Worm (Caenorhabditis elegans) whole organism, late embryonic: ENCODE data around the gene M02H5.8.

Experiments used
- K02D7.2 ChIP-seq: sonication (generic microtip); optimal IDR thresholded peaks from 2 replicates; lab custom pipeline; 2017; ENCODE audit warnings: mild to moderate bottlenecking, missing genetic modification characterization, missing compliant biosample characterization
- K09A11.1 ChIP-seq: sonication (generic microtip); optimal IDR thresholded peaks from 2 replicates; lab custom pipeline; 2017; ENCODE audit warnings: antibody characterized with exemption, mild to moderate bottlenecking, missing genetic modification characterization, missing compliant biosample characterization; ENCODE audit not compliant: insufficient read depth
- ahr-1 ChIP-seq: sonication (generic microtip); optimal IDR thresholded peaks from 2 replicates; lab custom pipeline; 2016; ENCODE audit warnings: missing genetic modification characterization, missing compliant biosample characterization
- ama-1 ChIP-seq: fragments of 150-350 bp; optimal IDR thresholded peaks from 2 replicates; lab custom pipeline; 2014
- ceh-19 ChIP-seq: fragments of 200-800 bp; sonication (Bioruptor generic); optimal IDR thresholded peaks from 2 replicates; lab custom pipeline; 2018; ENCODE audit warnings: mild to moderate bottlenecking, missing genetic modification characterization, missing compliant biosample characterization
- ceh-2 ChIP-seq: sonication (generic microtip); optimal IDR thresholded peaks from 2 replicates; lab custom pipeline; 2016; ENCODE audit warnings: missing genotype, missing genetic modification characterization, missing compliant biosample characterization
- ceh-22 ChIP-seq: sonication (generic microtip); optimal IDR thresholded peaks from 2 replicates; lab custom pipeline; 2017; ENCODE audit warnings: missing biosample characterization, missing genetic modification characterization
- ceh-31 ChIP-seq: sonication (generic microtip); optimal IDR thresholded peaks from 2 replicates; lab custom pipeline; 2016; ENCODE audit warnings: missing genetic modification characterization, missing compliant biosample characterization
- ceh-45 ChIP-seq: fragments of 200-800 bp; sonication (Bioruptor generic); IDR thresholded peaks from 2 replicates; pipeline ENCODE4 v1.3.6; 2022; ENCODE audit warnings: missing genetic modification reagents, missing genetic modification characterization, missing compliant biosample characterization
- ceh-48 ChIP-seq: sonication (generic microtip); optimal IDR thresholded peaks from 2 replicates; lab custom pipeline; 2016; ENCODE audit warnings: missing genetic modification characterization, inconsistent platforms, missing compliant biosample characterization
- ceh-6 ChIP-seq: fragments of 200-800 bp; sonication (Bioruptor generic); optimal IDR thresholded peaks from 2 replicates; lab custom pipeline; 2018; ENCODE audit warnings: mild to moderate bottlenecking, missing genetic modification characterization, missing compliant biosample characterization
- ceh-9 ChIP-seq: sonication (generic microtip); optimal IDR thresholded peaks from 2 replicates; lab custom pipeline; 2016; ENCODE audit warnings: mild to moderate bottlenecking, missing genetic modification characterization, inconsistent platforms, missing compliant biosample characterization
- che-1 ChIP-seq: sonication (generic microtip); optimal IDR thresholded peaks from 2 replicates; lab custom pipeline; 2016; ENCODE audit warnings: mild to moderate bottlenecking, missing genetic modification characterization, missing compliant biosample characterization
- dmd-4 ChIP-seq: sonication (generic microtip); optimal IDR thresholded peaks from 2 replicates; lab custom pipeline; 2016; ENCODE audit warnings: borderline replicate concordance, missing genetic modification characterization, missing compliant biosample characterization
- elt-2 ChIP-seq: sonication (generic microtip); optimal IDR thresholded peaks from 2 replicates; lab custom pipeline; 2016; ENCODE audit warnings: missing genetic modification reagents, missing genetic modification characterization, missing compliant biosample characterization
- elt-4 ChIP-seq: sonication (generic microtip); optimal IDR thresholded peaks from 2 replicates; lab custom pipeline; 2016; ENCODE audit warnings: missing genetic modification characterization, missing compliant biosample characterization
- ets-4 ChIP-seq: sonication (generic microtip); optimal IDR thresholded peaks from 2 replicates; lab custom pipeline; 2016; ENCODE audit warnings: missing genetic modification characterization, missing compliant biosample characterization
- fkh-10 ChIP-seq: fragments of 150-350 bp; optimal IDR thresholded peaks from 2 replicates; lab custom pipeline; 2014; ENCODE audit warnings: missing biosample characterization, missing genetic modification reagents, missing genetic modification characterization
- fkh-6 ChIP-seq: sonication (generic microtip); optimal IDR thresholded peaks from 2 replicates; lab custom pipeline; 2016; ENCODE audit warnings: missing genetic modification characterization, missing compliant biosample characterization
- gmeb-2 ChIP-seq: sonication (generic microtip); optimal IDR thresholded peaks from 2 replicates; lab custom pipeline; 2016; ENCODE audit warnings: missing genetic modification characterization, inconsistent platforms, missing compliant biosample characterization
- hlh-15 ChIP-seq: sonication (generic microtip); optimal IDR thresholded peaks from 2 replicates; lab custom pipeline; 2016; ENCODE audit warnings: missing genetic modification characterization, missing compliant biosample characterization
- hlh-6 ChIP-seq: sonication (generic microtip); optimal IDR thresholded peaks from 2 replicates; lab custom pipeline; 2016; ENCODE audit warnings: missing genotype, missing genetic modification characterization, missing compliant biosample characterization
- lim-6 ChIP-seq: sonication (generic microtip); optimal IDR thresholded peaks from 2 replicates; lab custom pipeline; 2016; ENCODE audit warnings: missing genetic modification characterization, missing compliant biosample characterization
- lin-11 ChIP-seq: fragments of 200-800 bp; sonication (Bioruptor generic); optimal IDR thresholded peaks from 2 replicates; lab custom pipeline; 2018; ENCODE audit warnings: mild to moderate bottlenecking, missing genetic modification characterization, missing compliant biosample characterization
- mec-3 ChIP-seq: sonication (generic microtip); optimal IDR thresholded peaks from 2 replicates; lab custom pipeline; 2016; ENCODE audit warnings: borderline replicate concordance, missing genetic modification characterization, missing compliant biosample characterization
- nhr-232 ChIP-seq: sonication (generic microtip); optimal IDR thresholded peaks from 2 replicates; lab custom pipeline; 2016; ENCODE audit warnings: missing genetic modification characterization, missing compliant biosample characterization
- npax-4 ChIP-seq: sonication (generic microtip); optimal IDR thresholded peaks from 2 replicates; lab custom pipeline; 2016; ENCODE audit warnings: missing genetic modification characterization, missing compliant biosample characterization
- odd-2 ChIP-seq: sonication (generic microtip); optimal IDR thresholded peaks from 2 replicates; lab custom pipeline; 2017; ENCODE audit warnings: antibody characterized with exemption, mild to moderate bottlenecking, missing genetic modification characterization, missing compliant biosample characterization
- pag-3 ChIP-seq: sonication (generic microtip); optimal IDR thresholded peaks from 2 replicates; lab custom pipeline; 2016; ENCODE audit warnings: missing compliant biosample characterization, missing genetic modification characterization, borderline replicate concordance
- pat-9 ChIP-seq: fragments of 200-800 bp; sonication (Bioruptor generic); optimal IDR thresholded peaks from 2 replicates; lab custom pipeline; 2018; ENCODE audit warnings: mild to moderate bottlenecking, missing genetic modification characterization, moderate library complexity, missing compliant biosample characterization
- ref-2 ChIP-seq: sonication (generic microtip); optimal IDR thresholded peaks from 2 replicates; lab custom pipeline; 2016; ENCODE audit warnings: missing genetic modification characterization, missing compliant biosample characterization
- sdc-2 ChIP-seq: sonication (generic microtip); optimal IDR thresholded peaks from 2 replicates; lab custom pipeline; 2016; ENCODE audit warnings: missing genotype, missing genetic modification characterization, missing compliant biosample characterization
- sox-4 ChIP-seq: sonication (generic microtip); optimal IDR thresholded peaks from 2 replicates; lab custom pipeline; 2017; ENCODE audit warnings: mild to moderate bottlenecking, missing genetic modification characterization, inconsistent platforms, missing compliant biosample characterization
- syd-9 ChIP-seq: sonication (generic microtip); optimal IDR thresholded peaks from 2 replicates; lab custom pipeline; 2016; ENCODE audit warnings: mild to moderate bottlenecking, missing genetic modification characterization, moderate library complexity, missing compliant biosample characterization
- tbx-2 ChIP-seq: sonication (generic microtip); optimal IDR thresholded peaks from 2 replicates; lab custom pipeline; 2016; ENCODE audit warnings: missing genetic modification characterization, missing compliant biosample characterization
- tbx-7 ChIP-seq: sonication (generic microtip); optimal IDR thresholded peaks from 2 replicates; lab custom pipeline; 2016; ENCODE audit warnings: missing genotype, missing genetic modification characterization, missing compliant biosample characterization
- unc-86 ChIP-seq: sonication (generic microtip); optimal IDR thresholded peaks from 2 replicates; lab custom pipeline; 2016; ENCODE audit warnings: missing genetic modification characterization, missing compliant biosample characterization

M02H5.8 gene

ce11 chrV:449685-450084 is at the start of gene M02H5.8:
Gene M02H5.8 (plus strand): TSS chrV:449981.
- TF ChIP-seq K02D7.2 (tag; lab: Kevin White, UChicago) (no peak), syd-9 (no peak), che-1 (tag; lab: Kevin White, UChicago) (no peak), elt-4 (tag; lab: Kevin White, UChicago) (no peak), tbx-2 (tag; lab: Kevin White, UChicago) (no peak), dmd-4 (tag; lab: Kevin White, UChicago) (no peak)

ce11 chrV:403028-403427 is 46.8 kb upstream of the M02H5.8 start, which contains the start of gene srh-62:
Gene srh-62 (minus strand): TSS chrV:403128.
- TF ChIP-seq sdc-2 (tag; lab: Kevin White, UChicago) = no peak
- no peak for TF ChIP-seq npax-4

ce11 chrV:404210-404669 is 45.5 kb upstream of the M02H5.8 start, which contains the start of gene nhr-252:
Gene nhr-252 (plus strand): TSS chrV:404619.
- TF ChIP-seq lim-6 (tag; lab: Kevin White, UChicago) (no peak), hlh-6 (no peak), pat-9 (tag; lab: Kevin White, UChicago) (no peak), hlh-15 (tag; lab: Kevin White, UChicago) (no peak), sox-4 (tag; lab: Kevin White, UChicago) (no peak), ceh-48 (tag; lab: Kevin White, UChicago) (no peak), ceh-19 (GFP tag; lab: Kevin White, UChicago) (no peak), ceh-6 (no peak), nhr-232 (tag; lab: Kevin White, UChicago) (no peak)
- TF ChIP-seq, all 69 proteins: peak for 0

ce11 chrV:412820-413219 is 37.0 kb upstream of the M02H5.8 start:
- TF ChIP-seq lin-11 (tag; lab: Kevin White, UChicago) (no peak), lim-6 (tag; lab: Kevin White, UChicago) (no peak), mec-3 (tag; lab: Kevin White, UChicago) (no peak), fkh-6 (tag; lab: Kevin White, UChicago) (no peak), ama-1 (lab: Kevin White, UChicago) (no peak), pag-3 (tag; lab: Kevin White, UChicago) (no peak), ceh-31 (tag; lab: Kevin White, UChicago) (no peak), ref-2 (no peak), unc-86 (no peak), odd-2 (no peak), tbx-7 (tag; lab: Kevin White, UChicago) (no peak), hlh-6 (no peak), K09A11.1 (tag; lab: Kevin White, UChicago) (no peak), npax-4 (no peak), fkh-10 (GFP tag; lab: Kevin White, UChicago) (no peak), ceh-2 (tag; lab: Kevin White, UChicago) (no peak), nhr-232 (tag; lab: Kevin White, UChicago) (no peak), ceh-45 (GFP tag; lab: Robert Waterston, UW) (no peak)

ce11 chrV:414630-415029 is 35.2 kb upstream of the M02H5.8 start, which contains the start of gene dod-19:
Gene dod-19 (minus strand): TSS chrV:414759.
- TF ChIP-seq hlh-6 (no peak), ahr-1 (no peak), pat-9 (tag; lab: Kevin White, UChicago) (no peak), tbx-7 (tag; lab: Kevin White, UChicago) (no peak), elt-2 (tag; lab: Kevin White, UChicago) (no peak), ets-4 (tag; lab: Kevin White, UChicago) (no peak), elt-4 (tag; lab: Kevin White, UChicago) (no peak), gmeb-2 (tag; lab: Kevin White, UChicago) (no peak), syd-9 (no peak), ceh-9 (tag; lab: Kevin White, UChicago) (no peak), ceh-22 (tag; lab: Kevin White, UChicago) (no peak)
